Fruit fly (Drosophila melanogaster): ENCODE data around the gene spn-A.
A peak's percentile ranks its signal among the peaks of the same experiment; 100 is the strongest.

The spn-A gene

DNA sequence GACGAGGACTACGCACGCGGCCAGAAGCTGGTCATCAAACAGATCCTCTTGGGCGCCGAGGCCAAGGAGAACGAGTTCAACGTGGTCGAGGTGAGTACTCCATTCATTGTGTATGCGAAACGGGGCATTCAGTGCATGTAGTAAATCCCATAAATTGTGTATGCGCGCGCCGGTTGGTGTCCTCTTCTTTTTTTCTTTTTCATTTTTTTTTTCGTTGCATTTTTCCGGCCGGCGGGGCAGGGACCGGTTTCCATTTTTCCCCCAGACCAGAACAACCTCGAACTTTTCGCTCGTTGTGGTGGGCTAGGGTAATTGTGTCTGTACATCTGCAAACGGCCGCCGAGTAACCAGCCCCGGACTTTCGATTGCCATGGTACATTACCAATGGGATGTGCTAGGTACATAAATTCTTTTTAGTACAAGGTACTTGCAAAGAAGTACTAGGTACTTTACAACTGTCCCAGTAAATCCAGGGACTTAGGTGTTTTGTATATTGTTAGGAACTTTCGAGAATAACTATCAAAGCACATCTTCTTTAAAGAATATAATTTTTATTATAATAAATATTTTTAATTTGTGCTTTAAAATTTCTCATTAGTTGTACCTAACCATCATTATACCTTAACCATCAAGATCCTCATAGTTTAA is 50.4 kb downstream of the spn-A start:
- TF ChIP-seq Met (GFP tag; optimal IDR thresholded peaks at IDR 0.05) (no peak), Gug (GFP tag; IDR thresholded peaks at IDR 0.05) (no peak), dsx (GFP tag; optimal IDR thresholded peaks at IDR 0.05; ENCODE audit: poor library complexity, severe bottlenecking) (peak; percentile 16), CG4318 (GFP tag; optimal IDR thresholded peaks at IDR 0.05) (no peak), CG6808 (GFP tag; optimal IDR thresholded peaks at IDR 0.05) (peak; percentile 77), CG31627 (GFP tag; optimal IDR thresholded peaks at IDR 0.05) (no peak), Ets21C (GFP tag; optimal IDR thresholded peaks at IDR 0.05) (no peak), CG8119 (GFP tag; IDR thresholded peaks at IDR 0.05) (peak; percentile 67), CG3919 (GFP tag; optimal IDR thresholded peaks at IDR 0.05) (peak; percentile 10), Sox102F (GFP tag; optimal IDR thresholded peaks at IDR 0.05) (no peak), CG32006 (GFP tag; optimal IDR thresholded peaks at IDR 0.05) (peak; percentile 47), salr (GFP tag; optimal IDR thresholded peaks at IDR 0.05) (peak in 1 of 2 experiments; percentile 1), CG16779 (tag; optimal IDR thresholded peaks at IDR 0.05) (peak; percentile 78), CG6854 (GFP tag; optimal IDR thresholded peaks at IDR 0.05) (no peak), fkh (GFP tag; optimal IDR thresholded peaks at IDR 0.05) (no peak), CG15336 (GFP tag; IDR thresholded peaks at IDR 0.05) (peak; percentile 41; the same call in 1 of the 2 replicates), ss (GFP tag; optimal IDR thresholded peaks at IDR 0.05) (peak; percentile 81 to 85), achi (GFP tag; optimal IDR thresholded peaks at IDR 0.05) (peak; percentile 12), CG11762 (GFP tag; optimal IDR thresholded peaks at IDR 0.05; ENCODE audit: insufficient read depth) (no peak), CG3032 (tag; optimal IDR thresholded peaks at IDR 0.05) (peak; percentile 24), CG10631 (GFP tag; optimal IDR thresholded peaks at IDR 0.05) (peak; percentile 51), CG11294 (GFP tag; IDR thresholded peaks at IDR 0.05) (peak; percentile 12; the same call in 1 of the 2 replicates), spab (GFP tag; optimal IDR thresholded peaks at IDR 0.05) (peak; percentile 58), Eip78C (GFP tag) (peak; percentile 62), Sox15 (GFP tag; optimal IDR thresholded peaks at IDR 0.05) (no peak), CG9139 (GFP tag; optimal IDR thresholded peaks at IDR 0.05) (peak; percentile 75), Eip75B (GFP tag; optimal IDR thresholded peaks at IDR 0.05) (peak; percentile 41), Ets96B (tag; optimal IDR thresholded peaks at IDR 0.05) (peak; percentile 49), CG1621 (tag; optimal IDR thresholded peaks at IDR 0.05) (peak; percentile 66), CG6163 (GFP tag; IDR thresholded peaks at IDR 0.05) (peak; percentile 84), Lpt (GFP tag; optimal IDR thresholded peaks at IDR 0.05) (peak; percentile 63), net (GFP tag; optimal IDR thresholded peaks at IDR 0.05) (no peak), cyc (GFP tag; optimal IDR thresholded peaks at IDR 0.05) (no peak), eg (GFP tag; IDR thresholded peaks at IDR 0.05) (peak; percentile 87), vri (GFP tag; optimal IDR thresholded peaks at IDR 0.05) (no peak)
